Fruit fly (Drosophila melanogaster): ENCODE measurements around the gene nbs.

- no peak for TF ChIP-seq kay (GFP tag; ENCODE audit: borderline replicate concordance)
- TF ChIP-seq Hr96 (GFP tag; optimal IDR thresholded peaks at IDR 0.05) = no peak
- TF ChIP-seq cic (GFP tag; optimal IDR thresholded peaks at IDR 0.05) = peak; percentile 44
- TF ChIP-seq ovo (GFP tag; optimal IDR thresholded peaks at IDR 0.05) = no peak
- TF ChIP-seq cnc (optimal IDR thresholded peaks at IDR 0.05) = no peak
Observed at dm6 chr3L:9716595-9716994, 6.4 kb downstream of the nbs start.

Data from whole organism, adult.